Worm (Caenorhabditis elegans) whole organism, L4/young adult: ENCODE results near the gene F26F2.3.

ENCODE experiments used
- W03F9.2 ChIP-seq: fragments of 150-350 bp; optimal IDR thresholded peaks from 2 replicates; lab custom pipeline; 2014; ENCODE audit warnings: missing biosample characterization, missing genetic modification characterization
- him-1 ChIP-seq: sonication (generic microtip); optimal IDR thresholded peaks from 2 replicates; lab custom pipeline; 2016; ENCODE audit warnings: missing genotype, missing genetic modification reagents, missing genetic modification characterization, missing compliant biosample characterization

- TF ChIP-seq him-1 (tag; lab: Kevin White, UChicago) (no peak), W03F9.2 (no peak)
Measured at ce11 chrV:20573392-20573791, 7.0 kb upstream of the F26F2.3 start, which contains the start of gene F26F2.5.
